Worm (Caenorhabditis elegans): ENCODE results near the gene fkh-7.

fkh-7 gene

ce11 chrIV:5587964-5588860, 3.7 kb downstream of the fkh-7 start:
- no peak for TF ChIP-seq mdl-1 (tag; optimal IDR thresholded peaks at IDR 0.05)
- no peak for TF ChIP-seq aly-2 (tag; optimal IDR thresholded peaks at IDR 0.05)
- TF ChIP-seq ceh-32 (tag; optimal IDR thresholded peaks at IDR 0.05; ENCODE audit: poor library complexity): no peak
- TF ChIP-seq nhr-76 (tag; optimal IDR thresholded peaks at IDR 0.05): no peak
- TF ChIP-seq fos-1 (tag; optimal IDR thresholded peaks at IDR 0.05): no peak
- no peak for TF ChIP-seq pha-4 (GFP tag; IDR thresholded peaks at IDR 0.05)
- TF ChIP-seq pha-4 (tag; optimal IDR thresholded peaks at IDR 0.05): peak; percentile 28
- TF ChIP-seq unc-62 (GFP tag; optimal IDR thresholded peaks at IDR 0.05 in 1 of 2): peak in 1 of 2 experiments; percentile 79
- no peak for TF ChIP-seq unc-62 (tag; optimal IDR thresholded peaks at IDR 0.05)
- TF ChIP-seq lin-15B (tag; optimal IDR thresholded peaks at IDR 0.05): no peak
- no peak for TF ChIP-seq hlh-30 (tag; optimal IDR thresholded peaks at IDR 0.05; ENCODE audit: insufficient read depth)
- no peak for TF ChIP-seq gei-8 (GFP tag; optimal IDR thresholded peaks at IDR 0.05)
- no peak for TF ChIP-seq lim-7 (GFP tag; IDR thresholded peaks at IDR 0.05)
- TF ChIP-seq aha-1 (tag): peak; percentile 61
- no peak for TF ChIP-seq lin-38 (GFP tag; IDR thresholded peaks at IDR 0.05)
- no peak for TF ChIP-seq tra-1 (GFP tag; IDR thresholded peaks at IDR 0.05)
- peak in 1 of 2 experiments; percentile 20 for TF ChIP-seq lsy-2 (tag; optimal IDR thresholded peaks at IDR 0.05)
- peak in 1 of 2 experiments; percentile 99 for TF ChIP-seq daf-16 (GFP tag; optimal IDR thresholded peaks at IDR 0.05)
- TF ChIP-seq daf-16 (tag; optimal IDR thresholded peaks at IDR 0.05): peak; percentile 32
- 0 out of 2 replicates have a peak, but pooled peaks have one; percentile 24 for TF ChIP-seq snpc-1.2 (GFP tag; IDR thresholded peaks at IDR 0.05)
- TF ChIP-seq rbr-2 (tag; optimal IDR thresholded peaks at IDR 0.05): peak; percentile 42
- no peak for TF ChIP-seq jun-1 (tag; optimal IDR thresholded peaks at IDR 0.05)
- 0 out of 2 replicates have a peak, but pooled peaks have one; percentile 16 for TF ChIP-seq zfp-3 (GFP tag; conservative IDR thresholded peaks at IDR 0.05)

ce11 chrIV:5590120-5590519, 5.6 kb downstream of the fkh-7 start:
- TF ChIP-seq hlh-11 (tag; optimal IDR thresholded peaks at IDR 0.05) (peak; percentile 91), skn-1 (tag; optimal IDR thresholded peaks at IDR 0.05) (no peak), hmg-1.1 (GFP tag; IDR thresholded peaks at IDR 0.05) (0 out of 2 replicates have a peak, but pooled peaks have one; percentile 9), snpc-4 (tag; optimal IDR thresholded peaks at IDR 0.05) (no peak), hlh-30 (tag; optimal IDR thresholded peaks at IDR 0.05; ENCODE audit: insufficient read depth) (peak; percentile 96), unc-130 (GFP tag; optimal IDR thresholded peaks at IDR 0.05) (no peak), daf-16 (GFP tag; optimal IDR thresholded peaks at IDR 0.05) (peak; percentile 7 to 51), daf-16 (tag; optimal IDR thresholded peaks at IDR 0.05) (peak; percentile 97), dmd-6 (GFP tag; IDR thresholded peaks at IDR 0.05) (peak; percentile 82), nhr-48 (tag; optimal IDR thresholded peaks at IDR 0.05) (peak; percentile 43), mep-1 (tag; optimal IDR thresholded peaks at IDR 0.05) (peak; percentile 49), nhr-28 (tag; optimal IDR thresholded peaks at IDR 0.05) (peak; percentile 78), php-3 (GFP tag; IDR thresholded peaks at IDR 0.05) (0 out of 2 replicates have a peak, but pooled peaks have one; percentile 35), dve-1 (tag; optimal IDR thresholded peaks at IDR 0.05; ENCODE audit: insufficient read depth) (peak; percentile 91), hif-1 (tag; optimal IDR thresholded peaks at IDR 0.05) (peak in 1 of 2 experiments; percentile 40), mxl-3 (GFP tag; optimal IDR thresholded peaks at IDR 0.05) (peak; percentile 3), aly-2 (tag; optimal IDR thresholded peaks at IDR 0.05) (no peak), mdl-1 (tag; optimal IDR thresholded peaks at IDR 0.05) (peak in 1 of 2 experiments; percentile 33), duxl-1 (tag; optimal IDR thresholded peaks at IDR 0.05; ENCODE audit: poor library complexity) (no peak), nhr-77 (tag; optimal IDR thresholded peaks at IDR 0.05) (peak; percentile 29), pqm-1 (tag; optimal IDR thresholded peaks at IDR 0.05) (peak; percentile 83), mes-2 (tag; optimal IDR thresholded peaks at IDR 0.05; ENCODE audit: poor library complexity, severe bottlenecking) (peak; percentile 30), lsy-2 (tag; optimal IDR thresholded peaks at IDR 0.05) (peak in 1 of 2 experiments; percentile 60), nhr-41 (GFP tag; IDR thresholded peaks at IDR 0.05) (no peak)

All from whole organism, L4 larva.